Fruit fly (Drosophila melanogaster) whole organism, embryonic: ENCODE data around the gene Svil.

Experiments used
- Abd-B ChIP-seq: fragments of 200-800 bp; sonication (Bioruptor generic); optimal IDR thresholded peaks from 2 replicates; lab custom pipeline; 2018; ENCODE audit warnings: missing biosample characterization, mild to moderate bottlenecking, missing genetic modification characterization, moderate library complexity
- Atf3 ChIP-seq: fragments of 200-800 bp; sonication (Bioruptor generic); optimal IDR thresholded peaks from 3 replicates; lab custom pipeline; 2016; ENCODE audit warnings: missing biosample characterization, missing genetic modification characterization
- Bdp1 ChIP-seq: fragments of 200-800 bp; sonication (Bioruptor generic); optimal IDR thresholded peaks from 3 replicates; lab custom pipeline; 2016; ENCODE audit warnings: missing biosample characterization, missing genetic modification characterization
- Blimp-1 ChIP-seq: fragments of 200-800 bp; sonication (Bioruptor generic); optimal IDR thresholded peaks from 3 replicates; lab custom pipeline; 2018; ENCODE audit warnings: missing biosample characterization, missing genetic modification characterization, mild to moderate bottlenecking, moderate library complexity, missing genetic modification reagents
- CG1024 ChIP-seq: fragments of 200-800 bp; sonication (Bioruptor generic); IDR thresholded peaks from 2 replicates; pipeline ENCODE4 v1.3.6; 2022; ENCODE audit warnings: missing biosample characterization, missing genetic modification characterization
- CG10959 ChIP-seq: fragments of 200-800 bp; sonication (Bioruptor generic); IDR thresholded peaks from 2 replicates; pipeline ENCODE4 v1.3.6; 2022; ENCODE audit warnings: missing biosample characterization, missing genetic modification characterization
- CG11723 ChIP-seq: fragments of 200-800 bp; sonication (Bioruptor generic); optimal IDR thresholded peaks from 2 replicates; lab custom pipeline; 2017; ENCODE audit warnings: missing biosample characterization, mild to moderate bottlenecking, missing genetic modification characterization
- CG12104 ChIP-seq: fragments of 200-800 bp; sonication (Bioruptor generic); optimal IDR thresholded peaks from 3 replicates; lab custom pipeline; 2016; ENCODE audit warnings: missing biosample characterization, missing genetic modification characterization
- CG12391 ChIP-seq: fragments of 200-800 bp; sonication (Bioruptor generic); optimal IDR thresholded peaks from 3 replicates; lab custom pipeline; 2018; ENCODE audit warnings: missing biosample characterization, mild to moderate bottlenecking, missing genetic modification characterization, moderate library complexity
- CG13775 ChIP-seq: fragments of 200-800 bp; sonication (Bioruptor generic); optimal IDR thresholded peaks from 3 replicates; lab custom pipeline; 2017; ENCODE audit warnings: missing biosample characterization, mild to moderate bottlenecking, missing genetic modification characterization
- CG13894 ChIP-seq: fragments of 200-800 bp; sonication (Bioruptor generic); optimal IDR thresholded peaks from 3 replicates; lab custom pipeline; 2018; ENCODE audit warnings: missing biosample characterization, mild to moderate bottlenecking, missing genetic modification characterization, moderate library complexity
- CG14965 ChIP-seq: fragments of 200-800 bp; sonication (Bioruptor generic); optimal IDR thresholded peaks from 2 replicates; lab custom pipeline; 2016; ENCODE audit warnings: missing biosample characterization, missing genetic modification characterization, borderline replicate concordance
- CG16813 ChIP-seq: fragments of 200-800 bp; sonication (Bioruptor generic); IDR thresholded peaks from 3 replicates; pipeline ENCODE4 v1.3.6; 2022; ENCODE audit warnings: missing biosample characterization, missing genetic modification characterization; ENCODE audit not compliant: partially characterized antibody
- CG17186 ChIP-seq: fragments of 200-800 bp; sonication (Bioruptor generic); optimal IDR thresholded peaks from 3 replicates; lab custom pipeline; 2017; ENCODE audit warnings: missing biosample characterization, missing genetic modification reagents, missing genetic modification characterization
- CG18011 ChIP-seq: fragments of 200-800 bp; sonication (Bioruptor generic); optimal IDR thresholded peaks from 2 replicates; lab custom pipeline; 2017; ENCODE audit warnings: missing biosample characterization, missing genetic modification characterization, mild to moderate bottlenecking, moderate library complexity, missing genotype
- CG18599 ChIP-seq: fragments of 200-800 bp; sonication (Bioruptor generic); optimal IDR thresholded peaks from 3 replicates; lab custom pipeline; 2017; ENCODE audit warnings: missing biosample characterization, missing genetic modification characterization, mild to moderate bottlenecking, moderate library complexity, missing genetic modification reagents
- CG2875 ChIP-seq: fragments of 200-800 bp; sonication (Bioruptor generic); optimal IDR thresholded peaks from 2 replicates; lab custom pipeline; 2017; ENCODE audit warnings: missing biosample characterization, mild to moderate bottlenecking, missing genetic modification characterization, missing genetic modification reagents
- CG30403 ChIP-seq: fragments of 200-800 bp; sonication (Bioruptor generic); optimal IDR thresholded peaks from 3 replicates; lab custom pipeline; 2016; ENCODE audit warnings: missing biosample characterization, missing genetic modification characterization
- CG32772 ChIP-seq: fragments of 200-800 bp; sonication (Bioruptor generic); IDR thresholded peaks from 2 replicates; pipeline ENCODE4 v1.3.6; 2022; ENCODE audit warnings: missing biosample characterization, missing genetic modification characterization
- CG3407 ChIP-seq: fragments of 200-800 bp; sonication (Bioruptor generic); optimal IDR thresholded peaks from 2 replicates; lab custom pipeline; 2018; ENCODE audit warnings: missing biosample characterization, mild to moderate bottlenecking, missing genetic modification characterization
- CG5180 ChIP-seq: fragments of 200-800 bp; sonication (Bioruptor generic); optimal IDR thresholded peaks from 3 replicates; lab custom pipeline; 2017; ENCODE audit warnings: missing biosample characterization, missing genetic modification characterization, mild to moderate bottlenecking, moderate library complexity, missing genetic modification reagents
- CG7928 ChIP-seq: fragments of 200-800 bp; sonication (Bioruptor generic); optimal IDR thresholded peaks from 2 replicates; lab custom pipeline; 2017; ENCODE audit warnings: missing biosample characterization, mild to moderate bottlenecking, missing genetic modification characterization
- CG7987 ChIP-seq: fragments of 200-800 bp; sonication (Bioruptor generic); optimal IDR thresholded peaks from 2 replicates; lab custom pipeline; 2018; ENCODE audit warnings: missing biosample characterization, mild to moderate bottlenecking, missing genetic modification characterization, moderate library complexity
- CG8359 ChIP-seq: fragments of 200-800 bp; sonication (Bioruptor generic); optimal IDR thresholded peaks from 2 replicates; lab custom pipeline; 2017; ENCODE audit warnings: missing biosample characterization, mild to moderate bottlenecking, missing genetic modification characterization, borderline replicate concordance
- Camta ChIP-seq: fragments of 200-800 bp; sonication (Bioruptor generic); optimal IDR thresholded peaks from 2 replicates; lab custom pipeline; 2016; ENCODE audit warnings: missing biosample characterization, missing genetic modification characterization
- Chrac-16 ChIP-seq: fragments of 200-800 bp; sonication (Bioruptor generic); optimal IDR thresholded peaks from 3 replicates; lab custom pipeline; 2016; ENCODE audit warnings: missing biosample characterization, missing genetic modification characterization
- CkIIα-i1 ChIP-seq: fragments of 200-800 bp; sonication (Bioruptor generic); IDR thresholded peaks from 2 replicates; pipeline ENCODE4 v1.3.6; 2022; ENCODE audit warnings: missing biosample characterization, missing genetic modification characterization
- CrebB ChIP-seq: fragments of 200-800 bp; sonication (Bioruptor generic); optimal IDR thresholded peaks from 3 replicates; lab custom pipeline; 2018; ENCODE audit warnings: missing biosample characterization, mild to moderate bottlenecking, missing genetic modification characterization
- Fer2 ChIP-seq: fragments of 200-800 bp; sonication (Bioruptor generic); optimal IDR thresholded peaks from 2 replicates; lab custom pipeline; 2018; ENCODE audit warnings: missing biosample characterization, mild to moderate bottlenecking, missing genetic modification characterization, moderate library complexity
- Gug ChIP-seq: fragments of 200-800 bp; sonication (Bioruptor generic); IDR thresholded peaks from 4 replicates; pipeline ENCODE4 v1.3.6; 2022; ENCODE audit warnings: missing biosample characterization, missing genetic modification characterization
- HHEX ChIP-seq: fragments of 200-800 bp; sonication (Bioruptor generic); optimal IDR thresholded peaks from 3 replicates; lab custom pipeline; 2017; ENCODE audit warnings: missing biosample characterization, mild to moderate bottlenecking, missing genetic modification characterization, missing genetic modification reagents
- Hmr ChIP-seq: fragments of 200-800 bp; sonication (Bioruptor generic); optimal IDR thresholded peaks from 3 replicates; lab custom pipeline; 2017; ENCODE audit warnings: mild to moderate bottlenecking, missing biosample characterization, missing genetic modification reagents, missing genetic modification characterization
- Kr ChIP-seq: fragments of 200-800 bp; sonication (Bioruptor generic); optimal IDR thresholded peaks from 2 replicates; lab custom pipeline; 2017; ENCODE audit warnings: missing biosample characterization, mild to moderate bottlenecking, missing genetic modification characterization
- Mes4 ChIP-seq: fragments of 200-800 bp; sonication (Bioruptor generic); optimal IDR thresholded peaks from 2 replicates; lab custom pipeline; 2016; ENCODE audit warnings: missing biosample characterization, missing genetic modification characterization
- Poxn ChIP-seq: fragments of 200-800 bp; sonication (Bioruptor generic); IDR thresholded peaks from 2 replicates; pipeline ENCODE4 v1.3.6; 2022; ENCODE audit warnings: missing biosample characterization, missing genetic modification characterization
- Scr ChIP-seq: fragments of 200-800 bp; sonication (Bioruptor generic); IDR thresholded peaks from 2 replicates; pipeline ENCODE4 v1.3.6; 2022; ENCODE audit warnings: missing biosample characterization, missing genetic modification characterization; ENCODE audit not compliant: partially characterized antibody
- YL-1 ChIP-seq: fragments of 200-800 bp; sonication (Bioruptor generic); optimal IDR thresholded peaks from 3 replicates; lab custom pipeline; 2017; ENCODE audit warnings: missing biosample characterization, mild to moderate bottlenecking, missing genetic modification characterization
- ac ChIP-seq: fragments of 200-800 bp; sonication (Bioruptor generic); optimal IDR thresholded peaks from 3 replicates; lab custom pipeline; 2017; ENCODE audit warnings: missing biosample characterization, mild to moderate bottlenecking, missing genetic modification characterization
- bbx ChIP-seq: fragments of 200-800 bp; sonication (Bioruptor generic); IDR thresholded peaks from 2 replicates; pipeline ENCODE4 v1.3.6; 2022; ENCODE audit warnings: missing biosample characterization, missing genetic modification characterization; ENCODE audit not compliant: partially characterized antibody
- gem ChIP-seq: fragments of 200-800 bp; sonication (Bioruptor generic); optimal IDR thresholded peaks from 2 replicates; lab custom pipeline; 2019; ENCODE audit warnings: missing biosample characterization, mild to moderate bottlenecking, missing genetic modification characterization, moderate library complexity
- gt ChIP-seq: fragments of 200-800 bp; sonication (Bioruptor generic); IDR thresholded peaks from 2 replicates; pipeline ENCODE4 v1.3.6; 2022; ENCODE audit warnings: missing biosample characterization, missing genetic modification characterization
- peb ChIP-seq: fragments of 200-800 bp; sonication (Bioruptor generic); IDR thresholded peaks from 2 replicates; pipeline ENCODE4 v1.3.6; 2022; ENCODE audit warnings: missing biosample characterization, missing genetic modification characterization
- pfk ChIP-seq: fragments of 200-800 bp; sonication (Bioruptor generic); optimal IDR thresholded peaks from 2 replicates; lab custom pipeline; 2018; ENCODE audit warnings: missing biosample characterization, mild to moderate bottlenecking, missing genetic modification characterization, moderate library complexity
- pros ChIP-seq: fragments of 200-800 bp; sonication (Bioruptor generic); optimal IDR thresholded peaks from 3 replicates; lab custom pipeline; 2019; ENCODE audit warnings: missing biosample characterization, mild to moderate bottlenecking, missing genetic modification characterization, moderate library complexity
- psq ChIP-seq: fragments of 200-800 bp; sonication (Bioruptor generic); optimal IDR thresholded peaks from 2 replicates; lab custom pipeline; 2017; ENCODE audit warnings: missing biosample characterization, missing genetic modification characterization
- sd ChIP-seq: fragments of 200-800 bp; sonication (Bioruptor generic); optimal IDR thresholded peaks from 3 replicates; lab custom pipeline; 2018; ENCODE audit warnings: missing biosample characterization, mild to moderate bottlenecking, missing genetic modification characterization, moderate library complexity
- sens ChIP-seq: fragments of 200-800 bp; sonication (Bioruptor generic); peaks from one replicate; lab custom pipeline; 2016; ENCODE audit warnings: missing biosample characterization, missing genetic modification characterization
- slou ChIP-seq: fragments of 200-800 bp; sonication (Bioruptor generic); optimal IDR thresholded peaks from 3 replicates; lab custom pipeline; 2016; ENCODE audit warnings: missing biosample characterization, missing genetic modification characterization
- tin ChIP-seq: fragments of 200-800 bp; sonication (Bioruptor generic); optimal IDR thresholded peaks from 3 replicates; lab custom pipeline; 2016; ENCODE audit warnings: missing biosample characterization, missing genetic modification characterization

The Svil gene

DNA sequence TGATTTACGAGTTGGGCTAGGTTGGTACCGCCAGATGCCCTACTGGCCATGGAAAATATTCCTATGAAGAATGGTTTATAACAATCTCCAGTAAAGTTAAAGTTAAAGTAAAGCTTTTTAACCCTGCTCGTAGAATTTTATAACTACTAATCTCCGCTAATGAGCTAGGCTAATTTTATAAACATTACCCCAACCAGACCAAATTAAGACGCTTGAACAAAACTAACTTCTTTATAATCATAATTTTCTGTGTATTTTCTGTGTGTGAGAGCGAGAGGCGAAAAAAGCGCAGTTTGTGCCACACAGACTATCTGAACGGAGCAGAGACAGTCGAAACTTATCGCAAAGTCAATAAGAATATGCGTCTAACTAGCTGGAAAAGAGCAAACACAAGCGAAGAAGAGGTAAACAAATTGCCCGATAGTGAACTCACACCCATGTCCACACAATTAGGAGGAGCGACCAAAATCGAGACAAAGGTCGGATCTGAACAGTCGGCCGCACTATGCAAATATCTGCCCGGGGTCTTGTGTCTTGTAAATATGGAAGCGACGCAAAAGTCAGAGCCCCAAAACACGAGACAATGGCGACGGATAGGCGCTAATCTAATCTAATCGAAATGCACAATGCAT is 159.6 kb downstream of the Svil start (continued):
- TF ChIP-seq CG8359 (peak; percentile 70), peb (GFP tag; lab: Robert Waterston, UW) (no peak), slou (no peak), CG1024 (GFP tag; lab: Robert Waterston, UW) (peak; percentile 24; the same call in 1 of the 2 replicates), CG18011 (no peak), sd (no peak), Blimp-1 (GFP tag; lab: Kevin White, UChicago) (peak; percentile 73), CG12104 (GFP tag; lab: Kevin White, UChicago) (peak; percentile 67), CG32772 (GFP tag; lab: Robert Waterston, UW) (no peak), bbx (no peak), sens (GFP tag; lab: Kevin White, UChicago) (peak; percentile 95), psq (no peak), CG5180 (peak; percentile 76), Atf3 (peak; percentile 32), Chrac-16 (GFP tag; lab: Kevin White, UChicago) (no peak), gt (no peak), Kr (peak; percentile 55), CrebB (tag; lab: Kevin White, UChicago) (peak; percentile 80), CG13894 (tag; lab: Kevin White, UChicago) (peak; percentile 8), CG7928 (GFP tag; lab: Kevin White, UChicago) (peak; percentile 45), YL-1 (GFP tag; lab: Kevin White, UChicago) (peak; percentile 65), gem (tag; lab: Kevin White, UChicago) (peak; percentile 58), Hmr (peak; percentile 80), HHEX (peak; percentile 79), CG13775 (no peak), CG10959 (GFP tag; lab: Robert Waterston, UW) (peak; percentile 52), ac (GFP tag; lab: Kevin White, UChicago) (peak; percentile 70), CG30403 (peak; percentile 43), CG16813 (GFP tag; lab: Robert Waterston, UW) (no peak), Poxn (GFP tag; lab: Robert Waterston, UW) (no peak), pros (GFP tag; lab: Kevin White, UChicago) (no peak), CG14965 (peak; percentile 27), pfk (GFP tag; lab: Kevin White, UChicago) (peak; percentile 36), Abd-B (no peak), CkIIα-i1 (GFP tag; lab: Robert Waterston, UW) (no peak; the same call in 1 of the 2 replicates), CG17186 (peak; percentile 47), CG3407 (GFP tag; lab: Kevin White, UChicago) (peak; percentile 89), Gug (GFP tag; lab: Robert Waterston, UW) (peak; percentile 11; the same call in 1 of the 4 replicates), Mes4 (GFP tag; lab: Kevin White, UChicago) (peak; percentile 65), CG18599 (peak; percentile 84), CG12391 (tag; lab: Kevin White, UChicago) (peak; percentile 26), Scr (GFP tag; lab: Robert Waterston, UW) (no peak), Bdp1 (GFP tag; lab: Kevin White, UChicago) (peak; percentile 61), CG11723 (peak; percentile 61), CG7987 (GFP tag; lab: Kevin White, UChicago) (peak; percentile 88), Fer2 (tag; lab: Kevin White, UChicago) (peak; percentile 29), tin (GFP tag; lab: Kevin White, UChicago) (no peak), CG2875 (GFP tag; lab: Kevin White, UChicago) (peak; percentile 86), Camta (GFP tag; lab: Kevin White, UChicago) (peak; percentile 56)
